Worm (Caenorhabditis elegans) whole organism, late embryonic: ENCODE measurements around the gene crt-1.
A peak's percentile ranks its signal among the peaks of the same experiment; 100 is the strongest.

Experiments used
- F13H6.1 ChIP-seq: sonication (generic microtip); optimal IDR thresholded peaks from 2 replicates; lab custom pipeline; 2016; ENCODE audit warnings: missing genetic modification characterization, missing compliant biosample characterization
- K09A11.1 ChIP-seq: sonication (generic microtip); optimal IDR thresholded peaks from 2 replicates; lab custom pipeline; 2017; ENCODE audit warnings: antibody characterized with exemption, mild to moderate bottlenecking, missing genetic modification characterization, missing compliant biosample characterization; ENCODE audit not compliant: insufficient read depth
- T23F11.4 ChIP-seq: fragments of 200-800 bp; sonication (Bioruptor generic); optimal IDR thresholded peaks from 2 replicates; lab custom pipeline; 2018; ENCODE audit warnings: mild to moderate bottlenecking, missing genetic modification characterization, missing compliant biosample characterization
- Y22D7AL.16 ChIP-seq: sonication (generic microtip); optimal IDR thresholded peaks from 2 replicates; lab custom pipeline; 2016; ENCODE audit warnings: missing genetic modification characterization, missing compliant biosample characterization
- ahr-1 ChIP-seq: sonication (generic microtip); optimal IDR thresholded peaks from 2 replicates; lab custom pipeline; 2016; ENCODE audit warnings: missing genetic modification characterization, missing compliant biosample characterization
- ceh-14 ChIP-seq: sonication (generic microtip); optimal IDR thresholded peaks from 2 replicates; lab custom pipeline; 2016; ENCODE audit warnings: missing genotype, missing genetic modification characterization, missing compliant biosample characterization
- ceh-18 ChIP-seq: sonication (generic microtip); optimal IDR thresholded peaks from 2 replicates; lab custom pipeline; 2016; ENCODE audit warnings: missing genetic modification characterization, missing compliant biosample characterization
- ceh-2 ChIP-seq: sonication (generic microtip); optimal IDR thresholded peaks from 2 replicates; lab custom pipeline; 2016; ENCODE audit warnings: missing genotype, missing genetic modification characterization, missing compliant biosample characterization
- ceh-24 ChIP-seq: sonication (generic microtip); optimal IDR thresholded peaks from 2 replicates; lab custom pipeline; 2016; ENCODE audit warnings: mild to moderate bottlenecking, missing genetic modification characterization, missing compliant biosample characterization
- ceh-30 ChIP-seq: fragments of 150-350 bp; optimal IDR thresholded peaks from 2 replicates; lab custom pipeline; 2014; ENCODE audit warnings: missing biosample characterization, missing genetic modification characterization
- ceh-31 ChIP-seq: sonication (generic microtip); optimal IDR thresholded peaks from 2 replicates; lab custom pipeline; 2016; ENCODE audit warnings: missing genetic modification characterization, missing compliant biosample characterization
- ceh-45 ChIP-seq: fragments of 200-800 bp; sonication (Bioruptor generic); IDR thresholded peaks from 2 replicates; pipeline ENCODE4 v1.3.6; 2022; ENCODE audit warnings: missing genetic modification reagents, missing genetic modification characterization, missing compliant biosample characterization
- ceh-6 ChIP-seq: fragments of 200-800 bp; sonication (Bioruptor generic); optimal IDR thresholded peaks from 2 replicates; lab custom pipeline; 2018; ENCODE audit warnings: mild to moderate bottlenecking, missing genetic modification characterization, missing compliant biosample characterization
- che-1 ChIP-seq: sonication (generic microtip); optimal IDR thresholded peaks from 2 replicates; lab custom pipeline; 2016; ENCODE audit warnings: mild to moderate bottlenecking, missing genetic modification characterization, missing compliant biosample characterization
- dmd-4 ChIP-seq: sonication (generic microtip); optimal IDR thresholded peaks from 2 replicates; lab custom pipeline; 2016; ENCODE audit warnings: borderline replicate concordance, missing genetic modification characterization, missing compliant biosample characterization
- elt-2 ChIP-seq: sonication (generic microtip); optimal IDR thresholded peaks from 2 replicates; lab custom pipeline; 2016; ENCODE audit warnings: missing genetic modification reagents, missing genetic modification characterization, missing compliant biosample characterization
- elt-4 ChIP-seq: sonication (generic microtip); optimal IDR thresholded peaks from 2 replicates; lab custom pipeline; 2016; ENCODE audit warnings: missing genetic modification characterization, missing compliant biosample characterization
- ets-4 ChIP-seq: sonication (generic microtip); optimal IDR thresholded peaks from 2 replicates; lab custom pipeline; 2016; ENCODE audit warnings: missing genetic modification characterization, missing compliant biosample characterization
- eyg-1 ChIP-seq: sonication (generic microtip); optimal IDR thresholded peaks from 2 replicates; lab custom pipeline; 2016; ENCODE audit warnings: missing genotype, missing genetic modification characterization, missing compliant biosample characterization
- fax-1 ChIP-seq: sonication (generic microtip); optimal IDR thresholded peaks from 2 replicates; lab custom pipeline; 2016; ENCODE audit warnings: missing genotype, missing genetic modification characterization, missing compliant biosample characterization
- fkh-6 ChIP-seq: sonication (generic microtip); optimal IDR thresholded peaks from 2 replicates; lab custom pipeline; 2016; ENCODE audit warnings: missing genetic modification characterization, missing compliant biosample characterization
- gmeb-2 ChIP-seq: sonication (generic microtip); optimal IDR thresholded peaks from 2 replicates; lab custom pipeline; 2016; ENCODE audit warnings: missing genetic modification characterization, inconsistent platforms, missing compliant biosample characterization
- hlh-30 ChIP-seq: sonication (generic microtip); optimal IDR thresholded peaks from 2 replicates; lab custom pipeline; 2017; ENCODE audit warnings: antibody characterized with exemption, missing genetic modification characterization, missing compliant biosample characterization; ENCODE audit not compliant: insufficient read depth
- hlh-6 ChIP-seq: sonication (generic microtip); optimal IDR thresholded peaks from 2 replicates; lab custom pipeline; 2016; ENCODE audit warnings: missing genotype, missing genetic modification characterization, missing compliant biosample characterization
- hlh-8 ChIP-seq: sonication (generic microtip); optimal IDR thresholded peaks from 2 replicates; lab custom pipeline; 2016; ENCODE audit warnings: missing genotype, missing genetic modification characterization, missing compliant biosample characterization
- lim-6 ChIP-seq: sonication (generic microtip); optimal IDR thresholded peaks from 2 replicates; lab custom pipeline; 2016; ENCODE audit warnings: missing genetic modification characterization, missing compliant biosample characterization
- lin-11 ChIP-seq: fragments of 200-800 bp; sonication (Bioruptor generic); optimal IDR thresholded peaks from 2 replicates; lab custom pipeline; 2018; ENCODE audit warnings: mild to moderate bottlenecking, missing genetic modification characterization, missing compliant biosample characterization
- madf-2 ChIP-seq: sonication (generic microtip); optimal IDR thresholded peaks from 2 replicates; lab custom pipeline; 2017; ENCODE audit warnings: missing genetic modification characterization, missing compliant biosample characterization
- nfya-1 ChIP-seq: sonication (generic microtip); optimal IDR thresholded peaks from 2 replicates; lab custom pipeline; 2017; ENCODE audit warnings: missing genetic modification characterization, mild to moderate bottlenecking, missing compliant biosample characterization, antibody characterized with exemption, moderate library complexity
- odd-2 ChIP-seq: sonication (generic microtip); optimal IDR thresholded peaks from 2 replicates; lab custom pipeline; 2017; ENCODE audit warnings: antibody characterized with exemption, mild to moderate bottlenecking, missing genetic modification characterization, missing compliant biosample characterization
- pax-1 ChIP-seq: fragments of 150-350 bp; optimal IDR thresholded peaks from 2 replicates; lab custom pipeline; 2014; ENCODE audit warnings: missing biosample characterization, missing genetic modification characterization
- pha-2 ChIP-seq: sonication (generic microtip); optimal IDR thresholded peaks from 2 replicates; lab custom pipeline; 2017; ENCODE audit warnings: mild to moderate bottlenecking, missing genetic modification characterization, missing compliant biosample characterization
- pqm-1 ChIP-seq: sonication (generic microtip); optimal IDR thresholded peaks from 2 replicates; lab custom pipeline; 2016; ENCODE audit warnings: missing genetic modification characterization, missing compliant biosample characterization
- ref-2 ChIP-seq: sonication (generic microtip); optimal IDR thresholded peaks from 2 replicates; lab custom pipeline; 2016; ENCODE audit warnings: missing genetic modification characterization, missing compliant biosample characterization
- sdc-2 ChIP-seq: sonication (generic microtip); optimal IDR thresholded peaks from 2 replicates; lab custom pipeline; 2016; ENCODE audit warnings: missing genotype, missing genetic modification characterization, missing compliant biosample characterization
- syd-9 ChIP-seq: sonication (generic microtip); optimal IDR thresholded peaks from 2 replicates; lab custom pipeline; 2016; ENCODE audit warnings: mild to moderate bottlenecking, missing genetic modification characterization, moderate library complexity, missing compliant biosample characterization
- tbx-2 ChIP-seq: sonication (generic microtip); optimal IDR thresholded peaks from 2 replicates; lab custom pipeline; 2016; ENCODE audit warnings: missing genetic modification characterization, missing compliant biosample characterization
- unc-3 ChIP-seq, 2 experiments: fragments of 200-800 bp in 1 of 2; sonication (Bioruptor generic) in 1 of 2; sonication (generic microtip) in 1 of 2; conservative IDR thresholded peaks in 1 of 2; optimal IDR thresholded peaks in 1 of 2; 2 replicates each; pipeline versions ENCODE4 v1.3.6 to Lab custom; 2016 to 2022; ENCODE audit warnings: missing compliant biosample characterization in 2 of 2, missing genetic modification characterization in 2 of 2, missing genetic modification reagents in 1 of 2
- unc-86 ChIP-seq: sonication (generic microtip); optimal IDR thresholded peaks from 2 replicates; lab custom pipeline; 2016; ENCODE audit warnings: missing genetic modification characterization, missing compliant biosample characterization

Gene crt-1

ce11 chrV:6107474-6107873 is 7.1 kb upstream of the crt-1 start, which contains the start of gene cwf-19L1 (continued):
- TF ChIP-seq ceh-14 (tag; lab: Kevin White, UChicago) (no peak), odd-2 (no peak), gmeb-2 (tag; lab: Kevin White, UChicago) (no peak), F13H6.1 (tag; lab: Kevin White, UChicago) (no peak), pqm-1 (tag; lab: Kevin White, UChicago) (no peak), che-1 (tag; lab: Kevin White, UChicago) (no peak), ets-4 (tag; lab: Kevin White, UChicago) (peak; percentile 81), lim-6 (tag; lab: Kevin White, UChicago) (no peak), fkh-6 (no peak), ref-2 (tag; lab: Kevin White, UChicago) (peak; percentile 29), lin-11 (tag; lab: Kevin White, UChicago) (no peak), ceh-18 (tag; lab: Kevin White, UChicago) (peak; percentile 40), hlh-8 (tag; lab: Kevin White, UChicago) (peak; percentile 61), sdc-2 (tag; lab: Kevin White, UChicago) (no peak), ceh-2 (tag; lab: Kevin White, UChicago) (peak; percentile 78), hlh-6 (tag; lab: Kevin White, UChicago) (no peak), pax-1 (tag; lab: Kevin White, UChicago) (no peak), fax-1 (no peak), ceh-24 (no peak), ceh-45 (GFP tag; lab: Robert Waterston, UW) (no peak)
- TF ChIP-seq, all 69 proteins: peak for 14

DNA sequence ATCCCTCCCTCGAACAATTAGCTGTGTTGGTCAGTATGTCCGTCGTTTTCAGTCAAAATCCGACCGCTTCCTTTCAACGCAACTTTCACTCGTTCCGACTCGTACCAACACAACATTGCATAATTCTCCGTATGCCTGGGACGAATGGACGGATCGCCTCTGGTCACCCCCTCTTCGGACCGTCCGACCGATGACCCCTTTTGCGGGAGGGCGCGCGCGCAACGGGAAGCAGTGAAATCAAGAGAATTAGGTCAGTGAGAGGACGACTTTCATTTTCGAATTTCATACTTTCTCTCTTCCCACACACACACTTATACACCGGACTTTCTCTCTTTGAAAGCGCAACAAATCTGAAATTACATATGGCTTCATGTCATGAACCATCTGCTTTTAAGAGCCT is 5.0 kb upstream of the crt-1 start, which contains the start of gene atf-8:
atf-8 (plus strand) TSS at position 234 of the 400 bp plus-strand sequence.
- TF ChIP-seq madf-2 (tag; lab: Kevin White, UChicago): no peak
- TF ChIP-seq syd-9: no peak
- TF ChIP-seq ahr-1 (tag; lab: Kevin White, UChicago): no peak
- no peak for TF ChIP-seq fax-1
- TF ChIP-seq T23F11.4 (GFP tag; lab: Kevin White, UChicago): peak; percentile 42
- peak; percentile 32 for TF ChIP-seq nfya-1 (tag; lab: Kevin White, UChicago)
- TF ChIP-seq K09A11.1 (tag; lab: Kevin White, UChicago): no peak
- TF ChIP-seq unc-3 (GFP tag; conservative IDR thresholded peaks at IDR 0.05; lab: Robert Waterston, UW): no peak
- TF ChIP-seq unc-3 (tag; optimal IDR thresholded peaks at IDR 0.05; lab: Kevin White, UChicago): no peak
- TF ChIP-seq elt-4: no peak
- TF ChIP-seq pha-2 (tag; lab: Kevin White, UChicago): no peak
- TF ChIP-seq ref-2 (tag; lab: Kevin White, UChicago): peak; percentile 74
- no peak for TF ChIP-seq F13H6.1 (tag; lab: Kevin White, UChicago)
- peak; percentile 14 for TF ChIP-seq ceh-31 (tag; lab: Kevin White, UChicago)
- TF ChIP-seq eyg-1 (tag; lab: Kevin White, UChicago): no peak
- TF ChIP-seq ets-4 (tag; lab: Kevin White, UChicago): no peak
- TF ChIP-seq tbx-2: peak; percentile 3

- no peak for TF ChIP-seq sdc-2 (tag; lab: Kevin White, UChicago)
- no peak for TF ChIP-seq F13H6.1 (tag; lab: Kevin White, UChicago)
- no peak for TF ChIP-seq ceh-6 (GFP tag; lab: Kevin White, UChicago)
- no peak for TF ChIP-seq ceh-30 (tag; lab: Kevin White, UChicago)
- no peak for TF ChIP-seq unc-86 (tag; lab: Kevin White, UChicago)
- TF ChIP-seq dmd-4 (tag; lab: Kevin White, UChicago): no peak
- TF ChIP-seq hlh-30: no peak
- TF ChIP-seq madf-2 (tag; lab: Kevin White, UChicago): no peak
- TF ChIP-seq Y22D7AL.16 (tag; lab: Kevin White, UChicago): no peak
- no peak for TF ChIP-seq elt-2
- TF ChIP-seq hlh-6 (tag; lab: Kevin White, UChicago): no peak
Measured at ce11 chrV:6103429-6103828, 3.1 kb upstream of the crt-1 start, which contains the start of gene Y38A10A.11. Y38A10A.11 (minus strand) TSS chrV:6103529.
